Worm (Caenorhabditis elegans) whole organism, late embryonic: ENCODE results near the gene F23D12.1.

Experiments used
- T23F11.4 ChIP-seq: fragments of 200-800 bp; sonication (Bioruptor generic); optimal IDR thresholded peaks from 2 replicates; lab custom pipeline; 2018; ENCODE audit warnings: mild to moderate bottlenecking, missing genetic modification characterization, missing compliant biosample characterization
- Y22D7AL.16 ChIP-seq: sonication (generic microtip); optimal IDR thresholded peaks from 2 replicates; lab custom pipeline; 2016; ENCODE audit warnings: missing genetic modification characterization, missing compliant biosample characterization
- ahr-1 ChIP-seq: sonication (generic microtip); optimal IDR thresholded peaks from 2 replicates; lab custom pipeline; 2016; ENCODE audit warnings: missing genetic modification characterization, missing compliant biosample characterization
- ama-1 ChIP-seq: fragments of 150-350 bp; optimal IDR thresholded peaks from 2 replicates; lab custom pipeline; 2014
- ceh-18 ChIP-seq: sonication (generic microtip); optimal IDR thresholded peaks from 2 replicates; lab custom pipeline; 2016; ENCODE audit warnings: missing genetic modification characterization, missing compliant biosample characterization
- ceh-19 ChIP-seq: fragments of 200-800 bp; sonication (Bioruptor generic); optimal IDR thresholded peaks from 2 replicates; lab custom pipeline; 2018; ENCODE audit warnings: mild to moderate bottlenecking, missing genetic modification characterization, missing compliant biosample characterization
- ceh-24 ChIP-seq: sonication (generic microtip); optimal IDR thresholded peaks from 2 replicates; lab custom pipeline; 2016; ENCODE audit warnings: mild to moderate bottlenecking, missing genetic modification characterization, missing compliant biosample characterization
- ceh-30 ChIP-seq: fragments of 150-350 bp; optimal IDR thresholded peaks from 2 replicates; lab custom pipeline; 2014; ENCODE audit warnings: missing biosample characterization, missing genetic modification characterization
- ceh-34 ChIP-seq: sonication (generic microtip); optimal IDR thresholded peaks from 2 replicates; lab custom pipeline; 2016; ENCODE audit warnings: mild to moderate bottlenecking, missing genetic modification characterization, missing compliant biosample characterization
- ceh-45 ChIP-seq: fragments of 200-800 bp; sonication (Bioruptor generic); IDR thresholded peaks from 2 replicates; pipeline ENCODE4 v1.3.6; 2022; ENCODE audit warnings: missing genetic modification reagents, missing genetic modification characterization, missing compliant biosample characterization
- ceh-48 ChIP-seq: sonication (generic microtip); optimal IDR thresholded peaks from 2 replicates; lab custom pipeline; 2016; ENCODE audit warnings: missing genetic modification characterization, inconsistent platforms, missing compliant biosample characterization
- che-1 ChIP-seq: sonication (generic microtip); optimal IDR thresholded peaks from 2 replicates; lab custom pipeline; 2016; ENCODE audit warnings: mild to moderate bottlenecking, missing genetic modification characterization, missing compliant biosample characterization
- elt-2 ChIP-seq: sonication (generic microtip); optimal IDR thresholded peaks from 2 replicates; lab custom pipeline; 2016; ENCODE audit warnings: missing genetic modification reagents, missing genetic modification characterization, missing compliant biosample characterization
- ets-4 ChIP-seq: sonication (generic microtip); optimal IDR thresholded peaks from 2 replicates; lab custom pipeline; 2016; ENCODE audit warnings: missing genetic modification characterization, missing compliant biosample characterization
- eyg-1 ChIP-seq: sonication (generic microtip); optimal IDR thresholded peaks from 2 replicates; lab custom pipeline; 2016; ENCODE audit warnings: missing genotype, missing genetic modification characterization, missing compliant biosample characterization
- fax-1 ChIP-seq: sonication (generic microtip); optimal IDR thresholded peaks from 2 replicates; lab custom pipeline; 2016; ENCODE audit warnings: missing genotype, missing genetic modification characterization, missing compliant biosample characterization
- fkh-6 ChIP-seq: sonication (generic microtip); optimal IDR thresholded peaks from 2 replicates; lab custom pipeline; 2016; ENCODE audit warnings: missing genetic modification characterization, missing compliant biosample characterization
- gmeb-2 ChIP-seq: sonication (generic microtip); optimal IDR thresholded peaks from 2 replicates; lab custom pipeline; 2016; ENCODE audit warnings: missing genetic modification characterization, inconsistent platforms, missing compliant biosample characterization
- hlh-8 ChIP-seq: sonication (generic microtip); optimal IDR thresholded peaks from 2 replicates; lab custom pipeline; 2016; ENCODE audit warnings: missing genotype, missing genetic modification characterization, missing compliant biosample characterization
- nfya-1 ChIP-seq: sonication (generic microtip); optimal IDR thresholded peaks from 2 replicates; lab custom pipeline; 2017; ENCODE audit warnings: missing genetic modification characterization, mild to moderate bottlenecking, missing compliant biosample characterization, antibody characterized with exemption, moderate library complexity
- nhr-11 ChIP-seq: fragments of 150-350 bp; optimal IDR thresholded peaks from 2 replicates; lab custom pipeline; 2014; ENCODE audit warnings: missing biosample characterization, missing genetic modification characterization
- npax-4 ChIP-seq: sonication (generic microtip); optimal IDR thresholded peaks from 2 replicates; lab custom pipeline; 2016; ENCODE audit warnings: missing genetic modification characterization, missing compliant biosample characterization
- pag-3 ChIP-seq: sonication (generic microtip); optimal IDR thresholded peaks from 2 replicates; lab custom pipeline; 2016; ENCODE audit warnings: missing compliant biosample characterization, missing genetic modification characterization, borderline replicate concordance
- pat-9 ChIP-seq: fragments of 200-800 bp; sonication (Bioruptor generic); optimal IDR thresholded peaks from 2 replicates; lab custom pipeline; 2018; ENCODE audit warnings: mild to moderate bottlenecking, missing genetic modification characterization, moderate library complexity, missing compliant biosample characterization
- pha-2 ChIP-seq: sonication (generic microtip); optimal IDR thresholded peaks from 2 replicates; lab custom pipeline; 2017; ENCODE audit warnings: mild to moderate bottlenecking, missing genetic modification characterization, missing compliant biosample characterization
- pha-4 ChIP-seq: fragments of 150-350 bp; optimal IDR thresholded peaks from 2 replicates; lab custom pipeline; 2018; ENCODE audit warnings: missing biosample characterization, missing genetic modification reagents, missing genetic modification characterization
- pros-1 ChIP-seq: fragments of 150-350 bp; optimal IDR thresholded peaks from 2 replicates; lab custom pipeline; 2014; ENCODE audit warnings: missing biosample characterization, missing genetic modification reagents, missing genetic modification characterization
- ref-2 ChIP-seq: sonication (generic microtip); optimal IDR thresholded peaks from 2 replicates; lab custom pipeline; 2016; ENCODE audit warnings: missing genetic modification characterization, missing compliant biosample characterization
- sdc-2 ChIP-seq: sonication (generic microtip); optimal IDR thresholded peaks from 2 replicates; lab custom pipeline; 2016; ENCODE audit warnings: missing genotype, missing genetic modification characterization, missing compliant biosample characterization
- sox-2 ChIP-seq: fragments of 200-800 bp; sonication (Bioruptor generic); IDR thresholded peaks from 2 replicates; pipeline ENCODE4 v1.3.6; 2022; ENCODE audit warnings: missing genetic modification reagents, missing genetic modification characterization, missing compliant biosample characterization
- syd-9 ChIP-seq: sonication (generic microtip); optimal IDR thresholded peaks from 2 replicates; lab custom pipeline; 2016; ENCODE audit warnings: mild to moderate bottlenecking, missing genetic modification characterization, moderate library complexity, missing compliant biosample characterization
- tbx-2 ChIP-seq: sonication (generic microtip); optimal IDR thresholded peaks from 2 replicates; lab custom pipeline; 2016; ENCODE audit warnings: missing genetic modification characterization, missing compliant biosample characterization
- unc-3 ChIP-seq, 2 experiments: fragments of 200-800 bp in 1 of 2; sonication (Bioruptor generic) in 1 of 2; sonication (generic microtip) in 1 of 2; conservative IDR thresholded peaks in 1 of 2; optimal IDR thresholded peaks in 1 of 2; 2 replicates each; pipeline versions ENCODE4 v1.3.6 to Lab custom; 2016 to 2022; ENCODE audit warnings: missing compliant biosample characterization in 2 of 2, missing genetic modification characterization in 2 of 2, missing genetic modification reagents in 1 of 2
- ztf-16 ChIP-seq: sonication (generic microtip); optimal IDR thresholded peaks from 2 replicates; lab custom pipeline; 2017; ENCODE audit warnings: missing genetic modification characterization, missing compliant biosample characterization

Gene F23D12.1

ce11 chrX:14428052-14428451, at the start of gene F23D12.1:
Gene F23D12.1 (minus strand): TSS chrX:14428152.
- no peak for TF ChIP-seq npax-4
- TF ChIP-seq ceh-45 (GFP tag; lab: Robert Waterston, UW) = no peak
- no peak for TF ChIP-seq nhr-11 (tag; lab: Kevin White, UChicago)
- no peak for TF ChIP-seq ztf-16 (tag; lab: Kevin White, UChicago)
- no peak for TF ChIP-seq ceh-19 (GFP tag; lab: Kevin White, UChicago)
- no peak for TF ChIP-seq elt-2 (tag; lab: Kevin White, UChicago)
- no peak for TF ChIP-seq unc-3 (GFP tag; conservative IDR thresholded peaks at IDR 0.05; lab: Robert Waterston, UW)
- no peak for TF ChIP-seq unc-3 (tag; optimal IDR thresholded peaks at IDR 0.05; lab: Kevin White, UChicago)
- TF ChIP-seq ceh-48 (tag; lab: Kevin White, UChicago) = no peak
- no peak for TF ChIP-seq pha-2 (tag; lab: Kevin White, UChicago)

- TF ChIP-seq ceh-24 (tag; lab: Kevin White, UChicago) (no peak), gmeb-2 (tag; lab: Kevin White, UChicago) (no peak), hlh-8 (no peak), Y22D7AL.16 (tag; lab: Kevin White, UChicago) (no peak), ceh-45 (GFP tag; lab: Robert Waterston, UW) (no peak), ceh-34 (tag; lab: Kevin White, UChicago) (no peak), pros-1 (no peak), pha-4 (tag; lab: Kevin White, UChicago) (no peak), ahr-1 (tag; lab: Kevin White, UChicago) (no peak), eyg-1 (tag; lab: Kevin White, UChicago) (no peak), ceh-30 (tag; lab: Kevin White, UChicago) (no peak), ceh-48 (tag; lab: Kevin White, UChicago) (no peak), ama-1 (lab: Kevin White, UChicago) (no peak), fkh-6 (tag; lab: Kevin White, UChicago) (no peak)
Observed at ce11 chrX:14477338-14477737, 49.4 kb upstream of the F23D12.1 start.

ce11 chrX:14476625-14477257, 48.8 kb upstream of the F23D12.1 start:
- TF ChIP-seq tbx-2 (tag; lab: Kevin White, UChicago) (no peak), T23F11.4 (no peak), sox-2 (GFP tag; lab: Robert Waterston, UW) (no peak), syd-9 (tag; lab: Kevin White, UChicago) (no peak), sdc-2 (no peak), ceh-30 (tag; lab: Kevin White, UChicago) (no peak), ref-2 (no peak), nfya-1 (tag; lab: Kevin White, UChicago) (no peak)
- TF ChIP-seq, all 69 proteins: peak for 0

- TF ChIP-seq ceh-18 (tag; lab: Kevin White, UChicago) (no peak), che-1 (tag; lab: Kevin White, UChicago) (no peak), pag-3 (tag; lab: Kevin White, UChicago) (no peak), ama-1 (lab: Kevin White, UChicago) (no peak), ets-4 (tag; lab: Kevin White, UChicago) (no peak), fax-1 (tag; lab: Kevin White, UChicago) (no peak), Y22D7AL.16 (tag; lab: Kevin White, UChicago) (no peak), pat-9 (tag; lab: Kevin White, UChicago) (no peak), ztf-16 (tag; lab: Kevin White, UChicago) (no peak)
Observed at ce11 chrX:14473740-14474139, 45.8 kb upstream of the F23D12.1 start, which contains the start of gene M163.5. Gene M163.5 (plus strand): TSS chrX:14474040.
